Fruit fly (Drosophila melanogaster) whole organism, embryonic: Measurements from ENCODE around the gene CG18622.

Experiments used
- Abd-B ChIP-seq: fragments of 200-800 bp; sonication (Bioruptor generic); optimal IDR thresholded peaks from 2 replicates; lab custom pipeline; 2018; ENCODE audit warnings: missing biosample characterization, mild to moderate bottlenecking, missing genetic modification characterization, moderate library complexity
- Asciz ChIP-seq: fragments of 200-800 bp; sonication (Bioruptor generic); optimal IDR thresholded peaks from 2 replicates; lab custom pipeline; 2017; ENCODE audit warnings: missing biosample characterization, mild to moderate bottlenecking, missing genetic modification characterization, missing genetic modification reagents
- Atf-2 ChIP-seq: fragments of 200-800 bp; sonication (Bioruptor generic); optimal IDR thresholded peaks from 2 replicates; lab custom pipeline; 2016; ENCODE audit warnings: missing biosample characterization, missing genetic modification characterization
- B-H1 ChIP-seq: fragments of 200-800 bp; sonication (Bioruptor generic); IDR thresholded peaks from 3 replicates; pipeline ENCODE4 v1.3.6; 2022; ENCODE audit warnings: missing biosample characterization, missing genetic modification characterization
- CG12155 ChIP-seq: fragments of 200-800 bp; sonication (Bioruptor generic); optimal IDR thresholded peaks from 3 replicates; lab custom pipeline; 2016; ENCODE audit warnings: missing biosample characterization, missing genetic modification characterization
- CG12391 ChIP-seq: fragments of 200-800 bp; sonication (Bioruptor generic); optimal IDR thresholded peaks from 3 replicates; lab custom pipeline; 2018; ENCODE audit warnings: missing biosample characterization, mild to moderate bottlenecking, missing genetic modification characterization, moderate library complexity
- CG13424 ChIP-seq: fragments of 200-800 bp; sonication (Bioruptor generic); optimal IDR thresholded peaks from 2 replicates; lab custom pipeline; 2019; ENCODE audit warnings: missing biosample characterization, mild to moderate bottlenecking, missing genetic modification characterization, moderate library complexity
- CG14667 ChIP-seq: fragments of 200-800 bp; sonication (Bioruptor generic); IDR thresholded peaks from 2 replicates; pipeline ENCODE4 v1.3.6; 2022; ENCODE audit warnings: missing biosample characterization, missing genetic modification characterization
- CG15479 ChIP-seq: fragments of 200-800 bp; sonication (Bioruptor generic); optimal IDR thresholded peaks from 3 replicates; lab custom pipeline; 2019; ENCODE audit warnings: missing biosample characterization, mild to moderate bottlenecking, missing genetic modification characterization, moderate library complexity
- CG16813 ChIP-seq: fragments of 200-800 bp; sonication (Bioruptor generic); IDR thresholded peaks from 3 replicates; pipeline ENCODE4 v1.3.6; 2022; ENCODE audit warnings: missing biosample characterization, missing genetic modification characterization; ENCODE audit not compliant: partially characterized antibody
- CG17328 ChIP-seq: fragments of 200-800 bp; sonication (Bioruptor generic); IDR thresholded peaks from 2 replicates; pipeline ENCODE4 v1.3.6; 2022; ENCODE audit warnings: missing biosample characterization, missing genetic modification characterization
- CG1832 ChIP-seq: fragments of 200-800 bp; sonication (Bioruptor generic); optimal IDR thresholded peaks from 2 replicates; lab custom pipeline; 2017; ENCODE audit warnings: missing biosample characterization, mild to moderate bottlenecking, missing genetic modification characterization, inconsistent platforms
- CG2129 ChIP-seq: fragments of 200-800 bp; sonication (Bioruptor generic); IDR thresholded peaks from 2 replicates; pipeline ENCODE4 v1.3.6; 2022; ENCODE audit warnings: missing biosample characterization, missing genetic modification characterization; ENCODE audit not compliant: partially characterized antibody
- CG31441 ChIP-seq: fragments of 200-800 bp; sonication (Bioruptor generic); IDR thresholded peaks from 2 replicates; pipeline ENCODE4 v1.3.6; 2022; ENCODE audit warnings: missing biosample characterization, missing genetic modification characterization
- CG32532 ChIP-seq: fragments of 200-800 bp; sonication (Bioruptor generic); IDR thresholded peaks from 2 replicates; pipeline ENCODE4 v1.3.6; 2022; ENCODE audit warnings: missing biosample characterization, missing genetic modification characterization
- CG3281 ChIP-seq: fragments of 200-800 bp; sonication (Bioruptor generic); optimal IDR thresholded peaks from 3 replicates; lab custom pipeline; 2017; ENCODE audit warnings: missing biosample characterization, mild to moderate bottlenecking, missing genetic modification characterization
- CG42726 ChIP-seq: fragments of 200-800 bp; sonication (Bioruptor generic); IDR thresholded peaks from 2 replicates; pipeline ENCODE4 v1.3.6; 2022; ENCODE audit warnings: missing biosample characterization, missing genetic modification characterization; ENCODE audit not compliant: partially characterized antibody
- CG4617 ChIP-seq: fragments of 200-800 bp; sonication (Bioruptor generic); optimal IDR thresholded peaks from 3 replicates; lab custom pipeline; 2016; ENCODE audit warnings: missing biosample characterization, missing genetic modification characterization, borderline replicate concordance
- CG6813 ChIP-seq: fragments of 200-800 bp; sonication (Bioruptor generic); optimal IDR thresholded peaks from 2 replicates; lab custom pipeline; 2017; ENCODE audit warnings: missing biosample characterization, missing genetic modification characterization, mild to moderate bottlenecking, moderate library complexity, missing genetic modification reagents
- CG7928 ChIP-seq: fragments of 200-800 bp; sonication (Bioruptor generic); optimal IDR thresholded peaks from 2 replicates; lab custom pipeline; 2017; ENCODE audit warnings: missing biosample characterization, mild to moderate bottlenecking, missing genetic modification characterization
- CG8359 ChIP-seq: fragments of 200-800 bp; sonication (Bioruptor generic); optimal IDR thresholded peaks from 2 replicates; lab custom pipeline; 2017; ENCODE audit warnings: missing biosample characterization, mild to moderate bottlenecking, missing genetic modification characterization, borderline replicate concordance
- CG8944 ChIP-seq: fragments of 200-800 bp; sonication (Bioruptor generic); optimal IDR thresholded peaks from 3 replicates; lab custom pipeline; 2016; ENCODE audit warnings: missing biosample characterization, missing genetic modification characterization
- D ChIP-seq, 2 experiments: fragments of 200-800 bp in 1 of 2; fragments of >200 bp in 1 of 2; sonication (Bioruptor generic) in 1 of 2; optimal IDR thresholded peaks; 2 replicates in 1 of 2; 3 replicates in 1 of 2; lab custom pipeline; 2017; ENCODE audit warnings: mild to moderate bottlenecking in 1 of 2, missing biosample characterization in 1 of 2, missing genetic modification characterization in 1 of 2, missing genetic modification reagents in 1 of 2
- Fer2 ChIP-seq: fragments of 200-800 bp; sonication (Bioruptor generic); optimal IDR thresholded peaks from 2 replicates; lab custom pipeline; 2018; ENCODE audit warnings: missing biosample characterization, mild to moderate bottlenecking, missing genetic modification characterization, moderate library complexity
- Fer3 ChIP-seq: fragments of 200-800 bp; sonication (Bioruptor generic); optimal IDR thresholded peaks from 2 replicates; lab custom pipeline; 2018; ENCODE audit warnings: missing biosample characterization, mild to moderate bottlenecking, missing genetic modification characterization, moderate library complexity
- H2.0 ChIP-seq: fragments of 200-800 bp; sonication (Bioruptor generic); IDR thresholded peaks from 2 replicates; pipeline ENCODE4 v1.3.6; 2022; ENCODE audit warnings: missing biosample characterization, missing genetic modification characterization
- HHEX ChIP-seq: fragments of 200-800 bp; sonication (Bioruptor generic); optimal IDR thresholded peaks from 3 replicates; lab custom pipeline; 2017; ENCODE audit warnings: missing biosample characterization, mild to moderate bottlenecking, missing genetic modification characterization, missing genetic modification reagents
- Hey ChIP-seq: fragments of 200-800 bp; sonication (Bioruptor generic); optimal IDR thresholded peaks from 3 replicates; lab custom pipeline; 2018; ENCODE audit warnings: missing biosample characterization, mild to moderate bottlenecking, missing genetic modification characterization
- Mes4 ChIP-seq: fragments of 200-800 bp; sonication (Bioruptor generic); optimal IDR thresholded peaks from 2 replicates; lab custom pipeline; 2016; ENCODE audit warnings: missing biosample characterization, missing genetic modification characterization
- Poxn ChIP-seq: fragments of 200-800 bp; sonication (Bioruptor generic); IDR thresholded peaks from 2 replicates; pipeline ENCODE4 v1.3.6; 2022; ENCODE audit warnings: missing biosample characterization, missing genetic modification characterization
- Six4 ChIP-seq: fragments of 200-800 bp; sonication (Bioruptor generic); optimal IDR thresholded peaks from 2 replicates; lab custom pipeline; 2016; ENCODE audit warnings: missing biosample characterization, missing genetic modification characterization
- Stat92E ChIP-seq, 3 experiments: fragments of >200 bp in 2 of 3; fragments of 200-800 bp in 1 of 3; sonication (Bioruptor generic) in 1 of 3; optimal IDR thresholded peaks; 2 replicates each; lab custom pipeline; 2017 to 2019; ENCODE audit warnings: missing biosample characterization in 3 of 3, missing genetic modification characterization in 3 of 3, mild to moderate bottlenecking in 1 of 3, moderate library complexity in 1 of 3
- aop ChIP-seq: fragments of 200-800 bp; sonication (Bioruptor generic); IDR thresholded peaks from 2 replicates; pipeline ENCODE4 v1.3.6; 2022; ENCODE audit warnings: missing biosample characterization, missing genetic modification characterization
- bbx ChIP-seq: fragments of 200-800 bp; sonication (Bioruptor generic); IDR thresholded peaks from 2 replicates; pipeline ENCODE4 v1.3.6; 2022; ENCODE audit warnings: missing biosample characterization, missing genetic modification characterization; ENCODE audit not compliant: partially characterized antibody
- bigmax ChIP-seq: fragments of 200-800 bp; sonication (Bioruptor generic); optimal IDR thresholded peaks from 2 replicates; lab custom pipeline; 2018; ENCODE audit warnings: missing biosample characterization, mild to moderate bottlenecking, missing genetic modification characterization
- ewg ChIP-seq: fragments of 200-800 bp; sonication (Bioruptor generic); optimal IDR thresholded peaks from 3 replicates; lab custom pipeline; 2017; ENCODE audit warnings: mild to moderate bottlenecking, missing biosample characterization, missing genetic modification reagents, missing genetic modification characterization
- fu2 ChIP-seq: fragments of 200-800 bp; sonication (Bioruptor generic); optimal IDR thresholded peaks from 2 replicates; lab custom pipeline; 2016; ENCODE audit warnings: missing biosample characterization, missing genetic modification characterization
- hb ChIP-seq: fragments of 200-800 bp; sonication (Bioruptor generic); IDR thresholded peaks from 3 replicates; pipeline ENCODE4 v1.3.6; 2022; ENCODE audit warnings: missing biosample characterization, missing genetic modification characterization; ENCODE audit not compliant: partially characterized antibody
- inv ChIP-seq: fragments of 200-800 bp; sonication (Bioruptor generic); IDR thresholded peaks from 2 replicates; pipeline ENCODE4 v1.3.6; 2022; ENCODE audit warnings: missing biosample characterization, missing genetic modification characterization; ENCODE audit not compliant: partially characterized antibody
- kay ChIP-seq: fragments of 200-800 bp; sonication (Bioruptor generic); optimal IDR thresholded peaks from 2 replicates; lab custom pipeline; 2016; ENCODE audit warnings: missing biosample characterization, missing genetic modification characterization
- ken ChIP-seq: fragments of 200-800 bp; sonication (Bioruptor generic); IDR thresholded peaks from 3 replicates; pipeline ENCODE4 v1.3.6; 2022; ENCODE audit warnings: missing biosample characterization, missing genetic modification characterization
- kni ChIP-seq: fragments of 200-800 bp; sonication (Bioruptor generic); optimal IDR thresholded peaks from 3 replicates; lab custom pipeline; 2017; ENCODE audit warnings: mild to moderate bottlenecking, missing biosample characterization, missing genetic modification reagents, missing genetic modification characterization
- mld ChIP-seq: fragments of 200-800 bp; sonication (Bioruptor generic); IDR thresholded peaks from 3 replicates; pipeline ENCODE4 v1.3.6; 2022; ENCODE audit warnings: missing biosample characterization, missing genetic modification characterization; ENCODE audit not compliant: partially characterized antibody
- nom ChIP-seq: fragments of 200-800 bp; sonication (Bioruptor generic); optimal IDR thresholded peaks from 2 replicates; lab custom pipeline; 2017; ENCODE audit warnings: missing biosample characterization, missing genetic modification characterization, mild to moderate bottlenecking, moderate library complexity, missing genetic modification reagents
- pb ChIP-seq: fragments of 200-800 bp; sonication (Bioruptor generic); optimal IDR thresholded peaks from 3 replicates; lab custom pipeline; 2016; ENCODE audit warnings: missing biosample characterization, missing genetic modification characterization
- sc ChIP-seq, 3 experiments: fragments of >200 bp in 2 of 3; fragments of 200-800 bp in 1 of 3; sonication (Bioruptor generic) in 1 of 3; optimal IDR thresholded peaks; 2 replicates in 2 of 3; 3 replicates in 1 of 3; lab custom pipeline; 2017; ENCODE audit warnings: mild to moderate bottlenecking in 1 of 3, missing biosample characterization in 1 of 3, missing genetic modification characterization in 1 of 3, missing genetic modification reagents in 1 of 3
- slbo ChIP-seq: fragments of 200-800 bp; sonication (Bioruptor generic); IDR thresholded peaks from 2 replicates; pipeline ENCODE4 v1.3.6; 2022; ENCODE audit warnings: missing biosample characterization, missing genetic modification characterization
- ssp ChIP-seq: fragments of 200-800 bp; sonication (Bioruptor generic); IDR thresholded peaks from 2 replicates; pipeline ENCODE4 v1.3.6; 2022; ENCODE audit warnings: missing biosample characterization, missing genetic modification characterization
- stwl ChIP-seq: fragments of 200-800 bp; sonication (Bioruptor generic); optimal IDR thresholded peaks from 3 replicates; lab custom pipeline; 2018; ENCODE audit warnings: missing biosample characterization, mild to moderate bottlenecking, missing genetic modification characterization, moderate library complexity

Gene CG18622

DNA sequence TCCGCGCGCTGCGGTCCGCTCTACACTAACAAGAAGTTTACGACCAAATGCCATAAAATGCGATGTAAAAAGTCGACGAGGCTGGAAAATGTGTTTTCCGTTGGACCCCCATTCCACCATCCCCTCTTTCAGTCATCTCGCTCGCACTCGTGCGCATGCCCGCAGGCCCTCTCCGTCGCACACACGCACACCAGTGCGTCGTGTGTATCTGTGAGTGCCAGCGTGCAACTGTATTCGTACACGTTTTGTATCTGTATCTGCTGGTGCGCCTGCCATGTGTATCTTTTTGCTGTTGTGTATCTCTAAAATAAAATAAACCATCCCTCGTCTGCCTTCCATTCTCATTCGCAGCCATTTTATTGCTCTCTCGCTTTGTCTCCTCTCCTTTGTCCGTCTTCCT lies 27.3 kb downstream of the CG18622 start (continued):
- TF ChIP-seq CG7928 (GFP tag; lab: Kevin White, UChicago), result no peak
- no peak for TF ChIP-seq CG6813 (GFP tag; lab: Kevin White, UChicago)
- TF ChIP-seq CG8944 (GFP tag; lab: Kevin White, UChicago), result no peak
- TF ChIP-seq Stat92E (GFP tag; optimal IDR thresholded peaks at IDR 0.05; lab: Kevin White, UChicago), result no peak
- no peak for TF ChIP-seq stwl (tag; lab: Kevin White, UChicago)
- TF ChIP-seq Abd-B (GFP tag; lab: Kevin White, UChicago), result peak; percentile 90
- TF ChIP-seq inv (GFP tag; lab: Robert Waterston, UW), result no peak
- no peak for TF ChIP-seq sc (optimal IDR thresholded peaks at IDR 0.05; lab: Kevin White, UChicago)
- no peak for TF ChIP-seq sc (GFP tag; optimal IDR thresholded peaks at IDR 0.05; lab: Kevin White, UChicago)
- TF ChIP-seq ken, result no peak
- TF ChIP-seq CG12391 (tag; lab: Kevin White, UChicago), result no peak
- TF ChIP-seq Hey, result no peak
- no peak for TF ChIP-seq CG31441 (GFP tag; lab: Robert Waterston, UW)
- TF ChIP-seq bbx (GFP tag; lab: Robert Waterston, UW), result no peak
- no peak for TF ChIP-seq ssp
- no peak for TF ChIP-seq CG13424
- peak; percentile 90 for TF ChIP-seq ewg (GFP tag; lab: Kevin White, UChicago)
- TF ChIP-seq CG4617 (GFP tag; lab: Kevin White, UChicago), result no peak
- TF ChIP-seq Mes4, result no peak
- TF ChIP-seq CG8359, result no peak
- TF ChIP-seq Atf-2 (GFP tag; lab: Kevin White, UChicago), result no peak
- peak; percentile 22; the same call in 1 of the 3 replicates for TF ChIP-seq CG16813
- TF ChIP-seq CG12155 (GFP tag; lab: Kevin White, UChicago), result no peak
- no peak for TF ChIP-seq B-H1 (GFP tag; lab: Robert Waterston, UW)
- TF ChIP-seq CG1832 (GFP tag; lab: Kevin White, UChicago), result peak; percentile 90
- TF ChIP-seq CG3281 (GFP tag; lab: Kevin White, UChicago), result no peak
- TF ChIP-seq kay (GFP tag; lab: Kevin White, UChicago), result no peak
- no peak for TF ChIP-seq Asciz (GFP tag; lab: Kevin White, UChicago)
- TF ChIP-seq Fer2 (tag; lab: Kevin White, UChicago), result no peak
- TF ChIP-seq HHEX (GFP tag; lab: Kevin White, UChicago), result no peak
- TF ChIP-seq CG15479 (GFP tag; lab: Kevin White, UChicago), result no peak
- TF ChIP-seq D (optimal IDR thresholded peaks at IDR 0.05; lab: Kevin White, UChicago), result peak; percentile 76
- no peak for TF ChIP-seq D (GFP tag; optimal IDR thresholded peaks at IDR 0.05; lab: Kevin White, UChicago)
- TF ChIP-seq mld (GFP tag; lab: Robert Waterston, UW), result no peak
- TF ChIP-seq CG14667, result no peak
- no peak for TF ChIP-seq H2.0 (GFP tag; lab: Robert Waterston, UW)
- TF ChIP-seq pb (GFP tag; lab: Kevin White, UChicago), result no peak
- no peak for TF ChIP-seq Fer3 (tag; lab: Kevin White, UChicago)
- TF ChIP-seq Six4 (GFP tag; lab: Kevin White, UChicago), result no peak
- TF ChIP-seq kni (GFP tag; lab: Kevin White, UChicago), result no peak
- TF ChIP-seq nom (GFP tag; lab: Kevin White, UChicago), result no peak
- TF ChIP-seq aop, result no peak
- no peak for TF ChIP-seq CG42726 (GFP tag; lab: Robert Waterston, UW)
- no peak for TF ChIP-seq CG32532
- no peak for TF ChIP-seq CG17328 (GFP tag; lab: Robert Waterston, UW)
- no peak for TF ChIP-seq fu2 (GFP tag; lab: Kevin White, UChicago)
- TF ChIP-seq hb (GFP tag; lab: Robert Waterston, UW), result no peak
- no peak for TF ChIP-seq Poxn (GFP tag; lab: Robert Waterston, UW)
- TF ChIP-seq CG2129 (GFP tag; lab: Robert Waterston, UW), result no peak
- no peak for TF ChIP-seq bigmax (GFP tag; lab: Kevin White, UChicago)
- TF ChIP-seq slbo (GFP tag; lab: Robert Waterston, UW), result no peak
